Worm (Caenorhabditis elegans) whole organism, L1 larva: ENCODE measurements around the gene Y94H6A.2.
A peak's percentile ranks its signal among the peaks of the same experiment; 100 is the strongest.

Source experiments
- C16A3.4 ChIP-seq: fragments of 150-350 bp; optimal IDR thresholded peaks from 2 replicates; lab custom pipeline; 2014; ENCODE audit warnings: missing biosample characterization, missing genetic modification characterization
- C34B4.2 ChIP-seq: sonication (generic microtip); optimal IDR thresholded peaks from 2 replicates; lab custom pipeline; 2017; ENCODE audit warnings: mild to moderate bottlenecking, missing genetic modification characterization, missing compliant biosample characterization
- Y116A8C.19 ChIP-seq: sonication (generic microtip); optimal IDR thresholded peaks from 2 replicates; lab custom pipeline; 2016; ENCODE audit warnings: missing compliant biosample characterization, missing genetic modification characterization, borderline replicate concordance
- aha-1 ChIP-seq: fragments of 150-350 bp; optimal IDR thresholded peaks from 2 replicates; lab custom pipeline; 2014; ENCODE audit warnings: missing biosample characterization, missing genetic modification characterization
- alr-1 ChIP-seq: fragments of 200-800 bp; sonication (Bioruptor generic); optimal IDR thresholded peaks from 2 replicates; lab custom pipeline; 2018; ENCODE audit warnings: borderline replicate concordance, mild to moderate bottlenecking, missing genetic modification characterization, missing compliant biosample characterization
- ama-1 ChIP-seq: fragments of 150-350 bp; optimal IDR thresholded peaks from 2 replicates; lab custom pipeline; 2014
- ceh-8 ChIP-seq: fragments of 200-800 bp; sonication (Bioruptor generic); optimal IDR thresholded peaks from 2 replicates; lab custom pipeline; 2018; ENCODE audit warnings: mild to moderate bottlenecking, missing genetic modification characterization, moderate library complexity, missing compliant biosample characterization
- ceh-90 ChIP-seq: sonication (generic microtip); optimal IDR thresholded peaks from 2 replicates; lab custom pipeline; 2016; ENCODE audit warnings: missing genetic modification characterization, missing compliant biosample characterization
- dsc-1 ChIP-seq: sonication (generic microtip); optimal IDR thresholded peaks from 2 replicates; lab custom pipeline; 2016; ENCODE audit warnings: mild to moderate bottlenecking, missing genetic modification characterization, missing compliant biosample characterization
- efl-1 ChIP-seq, 4 experiments: fragments of 150-350 bp; optimal IDR thresholded peaks in 3 of 4; peaks in 1 of 4; 1 replicate in 1 of 4; 2 replicates in 3 of 4; lab custom pipeline; 2014; ENCODE audit warnings: missing biosample characterization in 2 of 4, missing genetic modification characterization in 2 of 4, missing genetic modification reagents in 2 of 4
- egl-27 ChIP-seq, 2 experiments: fragments of 150-350 bp in 1 of 2; sonication (generic microtip); optimal IDR thresholded peaks; 3 replicates each; lab custom pipeline; 2017 to 2018; ENCODE audit warnings: missing biosample characterization in 2 of 2, missing genetic modification characterization in 2 of 2, missing genetic modification reagents in 2 of 2
- ets-5 ChIP-seq: fragments of 200-800 bp; sonication (Bioruptor generic); IDR thresholded peaks from 2 replicates; pipeline ENCODE4 v1.3.6; 2022; ENCODE audit warnings: missing genetic modification characterization, missing compliant biosample characterization
- fkh-10 ChIP-seq: sonication (generic microtip); optimal IDR thresholded peaks from 2 replicates; lab custom pipeline; 2017; ENCODE audit warnings: missing biosample characterization, missing genetic modification reagents, missing genetic modification characterization
- fkh-4 ChIP-seq: sonication (generic microtip); optimal IDR thresholded peaks from 2 replicates; lab custom pipeline; 2016; ENCODE audit warnings: missing compliant biosample characterization, missing genetic modification characterization, borderline replicate concordance
- fos-1 ChIP-seq: fragments of 150-350 bp; optimal IDR thresholded peaks from 2 replicates; lab custom pipeline; 2014; ENCODE audit warnings: missing biosample characterization, missing genetic modification characterization
- grh-1 ChIP-seq: fragments of 200-800 bp; sonication (Bioruptor generic); IDR thresholded peaks from 2 replicates; pipeline ENCODE4 v1.3.6; 2022; ENCODE audit warnings: missing genetic modification reagents, missing genetic modification characterization, missing compliant biosample characterization
- hlh-4 ChIP-seq: sonication (generic microtip); optimal IDR thresholded peaks from 2 replicates; lab custom pipeline; 2016; ENCODE audit warnings: mild to moderate bottlenecking, missing genetic modification characterization, missing compliant biosample characterization
- hpl-2 ChIP-seq: fragments of 150-350 bp; optimal IDR thresholded peaks from 2 replicates; lab custom pipeline; 2014; ENCODE audit warnings: missing biosample characterization, missing genetic modification reagents, missing genetic modification characterization
- jun-1 ChIP-seq: fragments of 150-350 bp; optimal IDR thresholded peaks from 2 replicates; lab custom pipeline; 2014; ENCODE audit warnings: missing biosample characterization, missing genetic modification reagents, missing genetic modification characterization
- lin-13 ChIP-seq: fragments of 150-350 bp; optimal IDR thresholded peaks from 2 replicates; lab custom pipeline; 2014; ENCODE audit warnings: missing biosample characterization, missing genetic modification reagents, missing genetic modification characterization
- lin-15B ChIP-seq: fragments of 150-350 bp; sonication (generic microtip); optimal IDR thresholded peaks from 3 replicates; lab custom pipeline; 2014; ENCODE audit warnings: missing biosample characterization, missing genetic modification characterization
- lin-39 ChIP-seq: fragments of 150-350 bp; optimal IDR thresholded peaks from 2 replicates; lab custom pipeline; 2014; ENCODE audit warnings: missing biosample characterization, missing genetic modification reagents, missing genetic modification characterization
- mab-9 ChIP-seq: fragments of 200-800 bp; sonication (Bioruptor generic); IDR thresholded peaks from 2 replicates; pipeline ENCODE4 v1.3.6; 2022; ENCODE audit warnings: missing genetic modification reagents, missing genetic modification characterization, missing compliant biosample characterization
- mep-1 ChIP-seq: fragments of 150-350 bp; optimal IDR thresholded peaks from 2 replicates; lab custom pipeline; 2014; ENCODE audit warnings: missing biosample characterization, missing genetic modification characterization
- nhr-11 ChIP-seq: fragments of 150-350 bp; optimal IDR thresholded peaks from 2 replicates; lab custom pipeline; 2014; ENCODE audit warnings: missing biosample characterization, missing genetic modification characterization
- nhr-12 ChIP-seq: sonication (generic microtip); optimal IDR thresholded peaks from 2 replicates; lab custom pipeline; 2017; ENCODE audit warnings: missing biosample characterization, missing genetic modification characterization
- nhr-237 ChIP-seq: fragments of 150-350 bp; optimal IDR thresholded peaks from 2 replicates; lab custom pipeline; 2014; ENCODE audit warnings: missing biosample characterization, missing genetic modification characterization
- nhr-28 ChIP-seq: fragments of 150-350 bp; optimal IDR thresholded peaks from 2 replicates; lab custom pipeline; 2014; ENCODE audit warnings: missing biosample characterization, missing genetic modification characterization
- nhr-76 ChIP-seq: sonication (generic microtip); optimal IDR thresholded peaks from 2 replicates; lab custom pipeline; 2017; ENCODE audit warnings: missing biosample characterization, missing genetic modification characterization
- nhr-90 ChIP-seq: sonication (generic microtip); optimal IDR thresholded peaks from 2 replicates; lab custom pipeline; 2016; ENCODE audit warnings: mild to moderate bottlenecking, missing genetic modification characterization, missing compliant biosample characterization; ENCODE audit not compliant: poor library complexity
- pag-3 ChIP-seq: sonication (generic microtip); optimal IDR thresholded peaks from 2 replicates; lab custom pipeline; 2017; ENCODE audit warnings: missing genetic modification characterization, mild to moderate bottlenecking, missing compliant biosample characterization, antibody characterized with exemption, borderline replicate concordance; ENCODE audit not compliant: insufficient read depth
- pax-3 ChIP-seq: fragments of 200-800 bp; sonication (Bioruptor generic); optimal IDR thresholded peaks from 2 replicates; lab custom pipeline; 2018; ENCODE audit warnings: mild to moderate bottlenecking, missing genetic modification characterization, moderate library complexity, missing compliant biosample characterization
- rnt-1 ChIP-seq: sonication (generic microtip); optimal IDR thresholded peaks from 2 replicates; lab custom pipeline; 2016; ENCODE audit warnings: mild to moderate bottlenecking, missing genetic modification characterization, moderate library complexity, missing compliant biosample characterization
- snpc-4 ChIP-seq: fragments of 150-350 bp; optimal IDR thresholded peaks from 2 replicates; lab custom pipeline; 2014; ENCODE audit warnings: missing biosample characterization, missing genetic modification characterization
- sox-4 ChIP-seq: sonication (generic microtip); optimal IDR thresholded peaks from 2 replicates; lab custom pipeline; 2016; ENCODE audit warnings: missing genetic modification characterization, missing compliant biosample characterization
- sptf-1 ChIP-seq: fragments of 150-350 bp; optimal IDR thresholded peaks from 2 replicates; lab custom pipeline; 2014; ENCODE audit warnings: missing biosample characterization, missing genetic modification characterization
- swsn-7 ChIP-seq: sonication (generic microtip); optimal IDR thresholded peaks from 2 replicates; lab custom pipeline; 2016; ENCODE audit warnings: missing genetic modification characterization, missing compliant biosample characterization
- tbx-2 ChIP-seq: sonication (generic microtip); optimal IDR thresholded peaks from 2 replicates; lab custom pipeline; 2016; ENCODE audit warnings: missing genetic modification characterization, missing compliant biosample characterization
- unc-130 ChIP-seq: fragments of 150-350 bp; optimal IDR thresholded peaks from 2 replicates; lab custom pipeline; 2017; ENCODE audit warnings: missing biosample characterization, missing genetic modification characterization, inconsistent platforms
- unc-30 ChIP-seq: sonication (generic microtip); optimal IDR thresholded peaks from 2 replicates; lab custom pipeline; 2017; ENCODE audit warnings: missing biosample characterization, missing genetic modification characterization
- unc-62 ChIP-seq: fragments of 150-350 bp; optimal IDR thresholded peaks from 2 replicates; lab custom pipeline; 2014; ENCODE audit warnings: missing biosample characterization, missing genetic modification reagents, missing genetic modification characterization
- unc-86 ChIP-seq: sonication (generic microtip); optimal IDR thresholded peaks from 2 replicates; lab custom pipeline; 2016; ENCODE audit warnings: missing genetic modification characterization, missing compliant biosample characterization
- unc-98 ChIP-seq: fragments of 200-800 bp; sonication (Bioruptor generic); IDR thresholded peaks from 2 replicates; pipeline ENCODE4 v1.3.6; 2022; ENCODE audit warnings: missing genetic modification characterization, missing compliant biosample characterization
- vab-15 ChIP-seq: sonication (generic microtip); optimal IDR thresholded peaks from 2 replicates; lab custom pipeline; 2017; ENCODE audit warnings: missing genotype, mild to moderate bottlenecking, missing genetic modification characterization, missing compliant biosample characterization
- xbp-1 ChIP-seq: sonication (generic microtip); optimal IDR thresholded peaks from 2 replicates; lab custom pipeline; 2016; ENCODE audit warnings: missing genetic modification characterization, missing compliant biosample characterization
- zag-1 ChIP-seq: fragments of 150-350 bp; optimal IDR thresholded peaks from 2 replicates; lab custom pipeline; 2014; ENCODE audit warnings: missing biosample characterization, missing genetic modification characterization
- zip-4 ChIP-seq: fragments of 200-800 bp; sonication (Bioruptor generic); optimal IDR thresholded peaks from 2 replicates; lab custom pipeline; 2018; ENCODE audit warnings: mild to moderate bottlenecking, missing genetic modification characterization, moderate library complexity, missing compliant biosample characterization
- ztf-4 ChIP-seq: fragments of 150-350 bp; optimal IDR thresholded peaks from 2 replicates; lab custom pipeline; 2014; ENCODE audit warnings: missing biosample characterization, missing genetic modification characterization

The Y94H6A.2 gene

ce11 chrIV:2729957-2730356 lies at the start of gene Y94H6A.2:
Y94H6A.2 (plus strand) TSS chrIV:2730292.
- TF ChIP-seq sox-4 (tag; lab: Kevin White, UChicago) (no peak), nhr-90 (tag; lab: Kevin White, UChicago) (no peak), alr-1 (tag; lab: Kevin White, UChicago) (no peak), vab-15 (tag; lab: Kevin White, UChicago) (no peak), fos-1 (tag; lab: Kevin White, UChicago) (no peak), xbp-1 (tag; lab: Kevin White, UChicago) (no peak), nhr-237 (no peak), grh-1 (GFP tag; lab: Robert Waterston, UW) (no peak), unc-30 (tag; lab: Kevin White, UChicago) (no peak), fkh-10 (GFP tag; lab: Kevin White, UChicago) (no peak), nhr-28 (no peak), zip-4 (GFP tag; lab: Kevin White, UChicago) (no peak), nhr-11 (no peak), C16A3.4 (tag; lab: Kevin White, UChicago) (no peak), lin-15B (tag; lab: Kevin White, UChicago) (no peak), nhr-76 (tag; lab: Kevin White, UChicago) (no peak), lin-13 (no peak), rnt-1 (tag; lab: Kevin White, UChicago) (no peak)

ce11 chrIV:2688716-2689307 lies 41.3 kb upstream of the Y94H6A.2 start, which contains the start of gene egrh-3:
egrh-3 (minus strand) TSS chrIV:2688766.
- TF ChIP-seq ceh-8 (GFP tag; lab: Kevin White, UChicago): peak; percentile 75
- no peak for TF ChIP-seq pax-3 (tag; lab: Kevin White, UChicago)

- TF ChIP-seq hlh-4 (tag; lab: Kevin White, UChicago): no peak
- no peak for TF ChIP-seq lin-39 (tag; lab: Kevin White, UChicago)
- TF ChIP-seq unc-86 (tag; lab: Kevin White, UChicago): no peak
- no peak for TF ChIP-seq egl-27 (tag; optimal IDR thresholded peaks at IDR 0.05; lab: Kevin White, UChicago)
- peak; percentile 56 for TF ChIP-seq mep-1 (tag; lab: Kevin White, UChicago)
- no peak for TF ChIP-seq pag-3 (tag; lab: Kevin White, UChicago)
- TF ChIP-seq dsc-1: peak; percentile 13
- TF ChIP-seq unc-30 (tag; lab: Kevin White, UChicago): no peak
- TF ChIP-seq nhr-11: no peak
- TF ChIP-seq efl-1 (optimal IDR thresholded peaks at IDR 0.05; lab: Kevin White, UChicago): peak; percentile 59
- peak; percentile 64 to 93 for TF ChIP-seq efl-1 (GFP tag; optimal IDR thresholded peaks at IDR 0.05 in 1 of 2; lab: Kevin White, UChicago)
- peak; percentile 43 for TF ChIP-seq ztf-4 (tag; lab: Kevin White, UChicago)
- no peak for TF ChIP-seq nhr-28
- TF ChIP-seq ets-5 (GFP tag; lab: Robert Waterston, UW): no peak
- no peak for TF ChIP-seq jun-1 (tag; lab: Kevin White, UChicago)
- peak; percentile 68 for TF ChIP-seq unc-130 (tag; lab: Kevin White, UChicago)
- no peak for TF ChIP-seq mab-9 (GFP tag; lab: Robert Waterston, UW)
- TF ChIP-seq zip-4 (GFP tag; lab: Kevin White, UChicago): no peak
- TF ChIP-seq unc-98 (GFP tag; lab: Robert Waterston, UW): no peak
- no peak for TF ChIP-seq fkh-4
- TF ChIP-seq Y116A8C.19 (tag; lab: Kevin White, UChicago): no peak
- no peak for TF ChIP-seq ceh-8 (GFP tag; lab: Kevin White, UChicago)
- TF ChIP-seq nhr-12 (tag; lab: Kevin White, UChicago): no peak
- TF ChIP-seq sptf-1: no peak
- TF ChIP-seq unc-62 (GFP tag; lab: Kevin White, UChicago): no peak
- no peak for TF ChIP-seq hpl-2 (GFP tag; lab: Kevin White, UChicago)
- TF ChIP-seq grh-1 (GFP tag; lab: Robert Waterston, UW): no peak
- no peak for TF ChIP-seq ceh-90
- no peak for TF ChIP-seq rnt-1 (tag; lab: Kevin White, UChicago)
- no peak for TF ChIP-seq C34B4.2
- peak; percentile 36 for TF ChIP-seq C16A3.4 (tag; lab: Kevin White, UChicago)
- TF ChIP-seq swsn-7: no peak
- peak; percentile 45 for TF ChIP-seq ama-1 (lab: Kevin White, UChicago)
- TF ChIP-seq tbx-2 (tag; lab: Kevin White, UChicago): peak; percentile 45
- TF ChIP-seq aha-1: no peak
- no peak for TF ChIP-seq snpc-4
- no peak for TF ChIP-seq zag-1
These were observed 26.1 kb upstream of the Y94H6A.2 start, which contains the start of gene Y94H6A.5 for ce11 chrIV:2703927-2704401. Y94H6A.5 (minus strand) TSS chrIV:2703977.
